Worm (Caenorhabditis elegans) whole organism, young adult: ENCODE data around the gene ifas-3.

Experiments used
- F22D6.2 ChIP-seq: sonication (generic microtip); optimal IDR thresholded peaks from 2 replicates; lab custom pipeline; 2016; ENCODE audit warnings: mild to moderate bottlenecking, missing genetic modification characterization, missing compliant biosample characterization
- F52B5.7 ChIP-seq: sonication (generic microtip); optimal IDR thresholded peaks from 2 replicates; lab custom pipeline; 2016; ENCODE audit warnings: mild to moderate bottlenecking, missing genetic modification characterization, missing compliant biosample characterization
- F57C9.4 ChIP-seq: sonication (generic microtip); optimal IDR thresholded peaks from 2 replicates; lab custom pipeline; 2017; ENCODE audit warnings: mild to moderate bottlenecking, missing genetic modification characterization, missing compliant biosample characterization
- T26A5.8 ChIP-seq: sonication (generic microtip); optimal IDR thresholded peaks from 2 replicates; lab custom pipeline; 2016; ENCODE audit warnings: missing genetic modification characterization, missing compliant biosample characterization
- Y53G8AR.9 ChIP-seq: fragments of 200-800 bp; sonication (Bioruptor generic); conservative IDR thresholded peaks from 2 replicates; pipeline ENCODE4 v1.3.6; 2022; ENCODE audit warnings: missing genetic modification reagents, missing genetic modification characterization, missing compliant biosample characterization
- ama-1 ChIP-seq, 3 experiments: fragments of 150-350 bp in 1 of 3; sonication (generic microtip) in 2 of 3; optimal IDR thresholded peaks; 2 replicates each; lab custom pipeline; 2014 to 2018; ENCODE audit warnings: missing biosample characterization in 2 of 3, missing genetic modification characterization in 2 of 3, missing genetic modification reagents in 2 of 3
- athp-1 ChIP-seq: sonication (generic microtip); optimal IDR thresholded peaks from 2 replicates; lab custom pipeline; 2017; ENCODE audit warnings: mild to moderate bottlenecking, missing genetic modification characterization, missing compliant biosample characterization
- ceh-100 ChIP-seq: fragments of 200-800 bp; sonication (Bioruptor generic); IDR thresholded peaks from 2 replicates; pipeline ENCODE4 v1.3.6; 2022; ENCODE audit warnings: missing genetic modification reagents, missing genetic modification characterization, missing compliant biosample characterization
- ceh-40 ChIP-seq: fragments of 200-800 bp; sonication (Bioruptor generic); IDR thresholded peaks from 2 replicates; pipeline ENCODE4 v1.3.6; 2022; ENCODE audit warnings: missing genetic modification characterization, missing compliant biosample characterization
- ceh-79 ChIP-seq: sonication (generic microtip); optimal IDR thresholded peaks from 2 replicates; lab custom pipeline; 2017; ENCODE audit warnings: mild to moderate bottlenecking, missing genetic modification characterization, missing compliant biosample characterization
- dox-1 ChIP-seq: fragments of 200-800 bp; sonication (Bioruptor generic); IDR thresholded peaks from 2 replicates; pipeline ENCODE4 v1.3.6; 2022; ENCODE audit warnings: missing genetic modification reagents, missing genetic modification characterization, missing compliant biosample characterization
- dpff-1 ChIP-seq: sonication (generic microtip); optimal IDR thresholded peaks from 2 replicates; lab custom pipeline; 2017; ENCODE audit warnings: mild to moderate bottlenecking, missing genetic modification characterization, missing compliant biosample characterization
- dpl-1 ChIP-seq: fragments of 150-350 bp; optimal IDR thresholded peaks from 2 replicates; lab custom pipeline; 2014; ENCODE audit warnings: missing biosample characterization, missing genetic modification reagents, missing genetic modification characterization
- egl-18 ChIP-seq: fragments of 200-800 bp; sonication (Bioruptor generic); IDR thresholded peaks from 2 replicates; pipeline ENCODE4 v1.3.6; 2022; ENCODE audit warnings: missing genetic modification reagents, missing genetic modification characterization, missing compliant biosample characterization
- egrh-3 ChIP-seq: fragments of 200-800 bp; sonication (Bioruptor generic); IDR thresholded peaks from 2 replicates; pipeline ENCODE4 v1.3.6; 2022; ENCODE audit warnings: missing genetic modification reagents, missing genetic modification characterization, missing compliant biosample characterization
- hlh-12 ChIP-seq: sonication (generic microtip); optimal IDR thresholded peaks from 2 replicates; lab custom pipeline; 2016; ENCODE audit warnings: missing genetic modification characterization, missing compliant biosample characterization
- hsf-1 ChIP-seq: fragments of 200-800 bp; sonication (Bioruptor generic); IDR thresholded peaks from 2 replicates; pipeline ENCODE4 v1.3.6; 2022; ENCODE audit warnings: missing genetic modification reagents, missing genetic modification characterization, missing compliant biosample characterization
- lin-26 ChIP-seq: fragments of 200-800 bp; sonication (Bioruptor generic); IDR thresholded peaks from 2 replicates; pipeline ENCODE4 v1.3.6; 2022; ENCODE audit warnings: missing genetic modification reagents, missing genetic modification characterization, missing compliant biosample characterization
- lin-40 ChIP-seq: sonication (generic microtip); optimal IDR thresholded peaks from 2 replicates; lab custom pipeline; 2016; ENCODE audit warnings: missing genetic modification characterization, mild to moderate bottlenecking, missing compliant biosample characterization, missing genotype, missing genetic modification reagents
- lin-54 ChIP-seq: fragments of 200-800 bp; sonication (Bioruptor generic); optimal IDR thresholded peaks from 2 replicates; lab custom pipeline; 2018; ENCODE audit warnings: mild to moderate bottlenecking, missing genetic modification characterization, missing compliant biosample characterization
- madf-3 ChIP-seq: fragments of 200-800 bp; sonication (Bioruptor generic); IDR thresholded peaks from 2 replicates; pipeline ENCODE4 v1.3.6; 2022; ENCODE audit warnings: missing genetic modification reagents, missing genetic modification characterization, missing compliant biosample characterization
- mel-28 ChIP-seq: sonication (generic microtip); optimal IDR thresholded peaks from 2 replicates; lab custom pipeline; 2016; ENCODE audit warnings: borderline replicate concordance, mild to moderate bottlenecking, missing genetic modification characterization, missing compliant biosample characterization
- nfya-2 ChIP-seq: fragments of 200-800 bp; sonication (Bioruptor generic); IDR thresholded peaks from 2 replicates; pipeline ENCODE4 v1.3.6; 2022; ENCODE audit warnings: missing genetic modification reagents, missing genetic modification characterization, missing compliant biosample characterization
- nfyb-1 ChIP-seq: fragments of 200-800 bp; sonication (Bioruptor generic); IDR thresholded peaks from 2 replicates; pipeline ENCODE4 v1.3.6; 2022; ENCODE audit warnings: missing genetic modification reagents, missing genetic modification characterization, missing compliant biosample characterization
- pbrm-1 ChIP-seq: fragments of 200-800 bp; sonication (Bioruptor generic); IDR thresholded peaks from 2 replicates; pipeline ENCODE4 v1.3.6; 2022; ENCODE audit warnings: missing genetic modification reagents, missing genetic modification characterization, missing compliant biosample characterization
- rcor-1 ChIP-seq: fragments of 200-800 bp; sonication (Bioruptor generic); IDR thresholded peaks from 2 replicates; pipeline ENCODE4 v1.3.6; 2022; ENCODE audit warnings: missing genetic modification reagents, missing genetic modification characterization, missing compliant biosample characterization
- rpc-1 ChIP-seq, 2 experiments: fragments of 150-350 bp in 1 of 2; sonication (generic microtip) in 1 of 2; optimal IDR thresholded peaks; 2 replicates each; lab custom pipeline; 2014 to 2018; ENCODE audit warnings: missing biosample characterization in 1 of 2, missing genetic modification characterization in 1 of 2, missing genetic modification reagents in 1 of 2, missing genotype in 1 of 2
- snpc-4 ChIP-seq, 5 experiments: fragments of 150-350 bp in 1 of 5; sonication (generic microtip) in 4 of 5; optimal IDR thresholded peaks; 2 replicates each; lab custom pipeline; 2014 to 2018; ENCODE audit warnings: missing genetic modification characterization in 5 of 5, missing biosample characterization in 3 of 5, antibody characterized with exemption in 2 of 5, mild to moderate bottlenecking in 2 of 5, missing compliant biosample characterization in 2 of 5, missing genotype in 2 of 5, moderate library complexity in 2 of 5, missing genetic modification reagents in 1 of 5
- tbp1 ChIP-seq: fragments of 200-800 bp; sonication (Bioruptor generic); optimal IDR thresholded peaks from 2 replicates; lab custom pipeline; 2018; ENCODE audit warnings: mild to moderate bottlenecking, missing genetic modification characterization, missing compliant biosample characterization
- tlf-1 ChIP-seq: fragments of 200-800 bp; sonication (Bioruptor generic); optimal IDR thresholded peaks from 2 replicates; lab custom pipeline; 2018; ENCODE audit warnings: mild to moderate bottlenecking, missing genetic modification characterization, missing compliant biosample characterization
- unc-130 ChIP-seq: sonication (generic microtip); optimal IDR thresholded peaks from 2 replicates; lab custom pipeline; 2016; ENCODE audit warnings: missing genetic modification reagents, missing genetic modification characterization, missing compliant biosample characterization
- zfh-2 ChIP-seq: fragments of 200-800 bp; sonication (Bioruptor generic); conservative IDR thresholded peaks from 2 replicates; pipeline ENCODE4 v1.3.6; 2022; ENCODE audit warnings: missing genetic modification reagents, missing genetic modification characterization, missing compliant biosample characterization
- zim-3 ChIP-seq: sonication (generic microtip); optimal IDR thresholded peaks from 2 replicates; lab custom pipeline; 2017; ENCODE audit warnings: mild to moderate bottlenecking, missing genetic modification characterization, moderate library complexity, missing compliant biosample characterization
- ztf-26 ChIP-seq: sonication (generic microtip); optimal IDR thresholded peaks from 2 replicates; lab custom pipeline; 2017; ENCODE audit warnings: missing genetic modification characterization, missing compliant biosample characterization
- ztf-3 ChIP-seq: fragments of 200-800 bp; sonication (Bioruptor generic); optimal IDR thresholded peaks from 2 replicates; lab custom pipeline; 2018; ENCODE audit warnings: mild to moderate bottlenecking, missing genetic modification characterization, missing compliant biosample characterization

The ifas-3 gene

ce11 chrIV:15923000-15923399 lies 27.7 kb downstream of the ifas-3 start:
- no peak for TF ChIP-seq rpc-1 (optimal IDR thresholded peaks at IDR 0.05; lab: Kevin White, UChicago)
- no peak for TF ChIP-seq rpc-1 (tag; optimal IDR thresholded peaks at IDR 0.05; lab: Kevin White, UChicago)
- no peak for TF ChIP-seq egrh-3 (GFP tag; lab: Robert Waterston, UW)

- TF ChIP-seq ztf-3 (GFP tag; lab: Kevin White, UChicago) (no peak), snpc-4 (GFP tag; optimal IDR thresholded peaks at IDR 0.05; lab: Kevin White, UChicago) (no peak), snpc-4 (tag; optimal IDR thresholded peaks at IDR 0.05; lab: Kevin White, UChicago) (peak in 2 of 4 experiments; percentile 73 to 85), zfh-2 (GFP tag; lab: Robert Waterston, UW) (no peak)
- TF ChIP-seq, all 124 proteins: peak for 1
Measured at ce11 chrIV:15915061-15915460, 35.6 kb downstream of the ifas-3 start.

ce11 chrIV:15908251-15908650 lies 42.4 kb downstream of the ifas-3 start:
- TF ChIP-seq hlh-12 (tag; lab: Kevin White, UChicago) = no peak
- no peak for TF ChIP-seq ceh-100 (GFP tag; lab: Robert Waterston, UW)
- TF ChIP-seq hsf-1 = no peak

- TF ChIP-seq nfyb-1 (GFP tag; lab: Robert Waterston, UW) = no peak
- no peak for TF ChIP-seq tlf-1
- no peak for TF ChIP-seq egl-18
- no peak for TF ChIP-seq snpc-4 (GFP tag; optimal IDR thresholded peaks at IDR 0.05; lab: Kevin White, UChicago)
- peak in 2 of 4 experiments; percentile 19 to 47 for TF ChIP-seq snpc-4 (tag; optimal IDR thresholded peaks at IDR 0.05; lab: Kevin White, UChicago)
- no peak for TF ChIP-seq lin-54 (GFP tag; lab: Kevin White, UChicago)
Measured at ce11 chrIV:15906059-15906632, 44.5 kb downstream of the ifas-3 start, which contains the start of gene srv-15. Gene srv-15, plus strand, starts transcription at chrIV:15906582.

- TF ChIP-seq lin-40 (tag; lab: Kevin White, UChicago) = peak; percentile 46
- TF ChIP-seq Y53G8AR.9 (GFP tag; lab: Robert Waterston, UW) = no peak
- TF ChIP-seq ceh-40 (GFP tag; lab: Robert Waterston, UW) = no peak
- TF ChIP-seq snpc-4 (GFP tag; optimal IDR thresholded peaks at IDR 0.05; lab: Kevin White, UChicago) = no peak
- TF ChIP-seq snpc-4 (tag; optimal IDR thresholded peaks at IDR 0.05; lab: Kevin White, UChicago) = peak in 2 of 4 experiments; percentile 1 to 2
- TF ChIP-seq tbp1 (GFP tag; lab: Kevin White, UChicago) = peak; percentile 12
Measured at ce11 chrIV:15901123-15901522, 49.6 kb downstream of the ifas-3 start, which contains the start of gene Y105C5B.5. Gene Y105C5B.5, minus strand, starts transcription at chrIV:15901225.

ce11 chrIV:15900158-15900557 lies 50.5 kb downstream of the ifas-3 start:
- TF ChIP-seq F57C9.4 (tag; lab: Kevin White, UChicago) (peak; percentile 19), F52B5.7 (tag; lab: Kevin White, UChicago) (no peak), ceh-40 (GFP tag; lab: Robert Waterston, UW) (0 out of 2 replicates have a peak, but pooled peaks have one; percentile 34), lin-26 (GFP tag; lab: Robert Waterston, UW) (0 out of 2 replicates have a peak, but pooled peaks have one; percentile 17), athp-1 (no peak), mel-28 (tag; lab: Kevin White, UChicago) (peak; percentile 10), tlf-1 (no peak), ceh-79 (tag; lab: Kevin White, UChicago) (peak; percentile 9), ama-1 (optimal IDR thresholded peaks at IDR 0.05; lab: Kevin White, UChicago) (no peak), ama-1 (GFP tag; optimal IDR thresholded peaks at IDR 0.05; lab: Kevin White, UChicago) (no peak), F22D6.2 (tag; lab: Kevin White, UChicago) (no peak), tbp1 (GFP tag; lab: Kevin White, UChicago) (peak; percentile 20), madf-3 (GFP tag; lab: Robert Waterston, UW) (peak; percentile 67; the same call in 1 of the 2 replicates), ztf-26 (no peak), unc-130 (GFP tag; lab: Kevin White, UChicago) (no peak), snpc-4 (GFP tag; optimal IDR thresholded peaks at IDR 0.05; lab: Kevin White, UChicago) (no peak), snpc-4 (tag; optimal IDR thresholded peaks at IDR 0.05; lab: Kevin White, UChicago) (peak; percentile 9 to 66 (median 48)), dox-1 (no peak), pbrm-1 (GFP tag; lab: Robert Waterston, UW) (0 out of 2 replicates have a peak, but pooled peaks have one; percentile 46), T26A5.8 (tag; lab: Kevin White, UChicago) (peak; percentile 56), rcor-1 (GFP tag; lab: Robert Waterston, UW) (no peak), zim-3 (tag; lab: Kevin White, UChicago) (peak; percentile 83), nfya-2 (peak; percentile 6; the same call in 1 of the 2 replicates), dpff-1 (peak; percentile 39), dpl-1 (GFP tag; lab: Kevin White, UChicago) (no peak)
